Worm (Caenorhabditis elegans) whole organism, L3 larva: ENCODE measurements around the gene Y37E11B.7.

Experiments
- aly-2 ChIP-seq: fragments of 150-350 bp; optimal IDR thresholded peaks from 2 replicates; lab custom pipeline; 2014; ENCODE audit warnings: missing biosample characterization, missing genetic modification characterization
- elt-2 ChIP-seq: sonication (generic microtip); optimal IDR thresholded peaks from 2 replicates; lab custom pipeline; 2016; ENCODE audit warnings: missing genetic modification reagents, mild to moderate bottlenecking, missing genetic modification characterization, missing compliant biosample characterization
- fos-1 ChIP-seq: fragments of 150-350 bp; optimal IDR thresholded peaks from 2 replicates; lab custom pipeline; 2014; ENCODE audit warnings: missing biosample characterization, missing genetic modification characterization
- mml-1 ChIP-seq: fragments of 150-350 bp; sonication (generic microtip); optimal IDR thresholded peaks from 3 replicates; lab custom pipeline; 2014; ENCODE audit warnings: missing biosample characterization, missing genetic modification characterization
- nhr-12 ChIP-seq: fragments of 150-350 bp; optimal IDR thresholded peaks from 2 replicates; lab custom pipeline; 2014; ENCODE audit warnings: missing biosample characterization, missing genetic modification characterization
- nhr-237 ChIP-seq: fragments of 150-350 bp; optimal IDR thresholded peaks from 2 replicates; lab custom pipeline; 2014; ENCODE audit warnings: missing biosample characterization, missing genetic modification characterization
- nhr-76 ChIP-seq: fragments of 150-350 bp; sonication (generic microtip); optimal IDR thresholded peaks from 5 replicates; lab custom pipeline; 2014; ENCODE audit warnings: missing biosample characterization, missing genetic modification characterization
- nhr-77 ChIP-seq: fragments of 150-350 bp; optimal IDR thresholded peaks from 2 replicates; lab custom pipeline; 2014; ENCODE audit warnings: missing biosample characterization, missing genetic modification characterization
- pqm-1 ChIP-seq: fragments of 150-350 bp; optimal IDR thresholded peaks from 2 replicates; lab custom pipeline; 2017; ENCODE audit warnings: missing biosample characterization, missing genetic modification characterization, inconsistent platforms
- skn-1 ChIP-seq: fragments of 150-350 bp; optimal IDR thresholded peaks from 2 replicates; lab custom pipeline; 2014; ENCODE audit warnings: missing biosample characterization, missing genetic modification characterization
- snpc-4 ChIP-seq: fragments of 150-350 bp; optimal IDR thresholded peaks from 2 replicates; lab custom pipeline; 2014; ENCODE audit warnings: missing biosample characterization, missing genetic modification characterization
- tbx-2 ChIP-seq: sonication (generic microtip); optimal IDR thresholded peaks from 2 replicates; lab custom pipeline; 2016; ENCODE audit warnings: mild to moderate bottlenecking, missing genetic modification characterization, missing compliant biosample characterization
- unc-39 ChIP-seq: sonication (generic microtip); optimal IDR thresholded peaks from 4 replicates; lab custom pipeline; 2017; ENCODE audit warnings: missing biosample characterization, missing genetic modification characterization

- TF ChIP-seq elt-2 (tag; lab: Kevin White, UChicago): no peak
- no peak for TF ChIP-seq snpc-4 (tag; lab: Kevin White, UChicago)
- TF ChIP-seq tbx-2 (tag; lab: Kevin White, UChicago): no peak
- TF ChIP-seq nhr-77 (tag; lab: Kevin White, UChicago): no peak
- TF ChIP-seq fos-1 (tag; lab: Kevin White, UChicago): no peak
- TF ChIP-seq aly-2 (tag; lab: Kevin White, UChicago): no peak
- no peak for TF ChIP-seq nhr-76 (tag; lab: Kevin White, UChicago)
- no peak for TF ChIP-seq nhr-237
- no peak for TF ChIP-seq pqm-1 (tag; lab: Kevin White, UChicago)
- TF ChIP-seq nhr-12: no peak
- TF ChIP-seq unc-39: no peak
- TF ChIP-seq skn-1: no peak
- TF ChIP-seq mml-1: no peak
Measured at ce11 chrIV:3578667-3579066, 21.3 kb downstream of the Y37E11B.7 start.
